Worm (Caenorhabditis elegans) whole organism, young adult: ENCODE measurements around the gene F35C11.5.

Experiments
- C06A6.2 ChIP-seq: fragments of 200-800 bp; sonication (Bioruptor generic); conservative IDR thresholded peaks from 2 replicates; pipeline ENCODE4 v1.3.6; 2022; ENCODE audit warnings: missing genetic modification characterization, missing compliant biosample characterization
- F57C9.4 ChIP-seq: sonication (generic microtip); optimal IDR thresholded peaks from 2 replicates; lab custom pipeline; 2017; ENCODE audit warnings: mild to moderate bottlenecking, missing genetic modification characterization, missing compliant biosample characterization
- egl-44 ChIP-seq: fragments of 200-800 bp; sonication (Bioruptor generic); IDR thresholded peaks from 2 replicates; pipeline ENCODE4 v1.3.6; 2022; ENCODE audit warnings: missing genetic modification reagents, missing genetic modification characterization, missing compliant biosample characterization
- lin-35 ChIP-seq, 3 experiments: fragments of 150-350 bp in 2 of 3; sonication (generic microtip) in 1 of 3; optimal IDR thresholded peaks; 2 replicates each; lab custom pipeline; 2014 to 2018; ENCODE audit warnings: missing biosample characterization in 3 of 3, missing genetic modification characterization in 3 of 3, missing genetic modification reagents in 3 of 3

DNA sequence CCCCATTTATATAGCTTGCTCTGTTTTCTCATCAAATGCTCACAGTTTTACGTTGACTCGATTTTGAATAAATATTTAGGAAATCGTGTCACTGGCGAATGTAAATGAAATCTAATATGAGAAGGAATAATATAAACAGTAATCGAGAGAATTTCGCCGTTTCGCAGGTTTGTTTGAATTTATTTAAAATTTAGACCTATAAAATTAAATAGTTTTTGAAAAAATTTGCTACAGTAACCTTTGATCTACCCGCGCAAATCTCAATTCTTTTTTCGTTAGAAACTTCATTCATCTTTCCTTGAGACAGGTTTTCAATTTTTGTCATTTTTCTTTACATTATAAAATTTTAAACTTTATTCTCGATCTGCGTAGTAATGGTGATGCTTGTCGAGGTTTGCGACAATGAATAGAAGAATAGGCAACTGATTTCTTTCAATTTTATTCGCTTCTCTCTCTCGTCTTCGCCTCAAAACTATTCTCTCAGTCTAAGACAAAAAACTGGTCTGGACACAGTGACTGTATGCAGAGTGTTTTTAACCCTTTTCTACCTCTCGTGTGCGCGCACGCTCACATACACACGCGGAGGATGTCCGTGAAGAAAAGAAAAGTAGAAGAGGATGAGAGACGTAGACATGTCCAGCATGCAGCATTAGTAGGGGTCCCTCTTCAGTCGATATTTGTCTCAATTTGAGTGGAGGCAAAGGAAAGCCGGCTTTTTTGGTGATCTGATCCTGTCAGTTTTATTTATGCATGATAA is 31.1 kb upstream of the F35C11.5 start, which contains the start of gene dab-1:
- TF ChIP-seq egl-44 (no peak), C06A6.2 (GFP tag; lab: Robert Waterston, UW) (no peak), F57C9.4 (no peak), lin-35 (GFP tag; optimal IDR thresholded peaks at IDR 0.05; lab: Kevin White, UChicago) (no peak)
